Worm (Caenorhabditis elegans) whole organism, L4/young adult: Measurements from ENCODE around the gene ift-139.

ENCODE experiments used
- dao-5 ChIP-seq: sonication (generic microtip); optimal IDR thresholded peaks from 2 replicates; lab custom pipeline; 2016; ENCODE audit warnings: missing genotype, missing genetic modification characterization, moderate library complexity, missing compliant biosample characterization
- him-1 ChIP-seq: sonication (generic microtip); optimal IDR thresholded peaks from 2 replicates; lab custom pipeline; 2016; ENCODE audit warnings: missing genotype, missing genetic modification reagents, missing genetic modification characterization, missing compliant biosample characterization

DNA sequence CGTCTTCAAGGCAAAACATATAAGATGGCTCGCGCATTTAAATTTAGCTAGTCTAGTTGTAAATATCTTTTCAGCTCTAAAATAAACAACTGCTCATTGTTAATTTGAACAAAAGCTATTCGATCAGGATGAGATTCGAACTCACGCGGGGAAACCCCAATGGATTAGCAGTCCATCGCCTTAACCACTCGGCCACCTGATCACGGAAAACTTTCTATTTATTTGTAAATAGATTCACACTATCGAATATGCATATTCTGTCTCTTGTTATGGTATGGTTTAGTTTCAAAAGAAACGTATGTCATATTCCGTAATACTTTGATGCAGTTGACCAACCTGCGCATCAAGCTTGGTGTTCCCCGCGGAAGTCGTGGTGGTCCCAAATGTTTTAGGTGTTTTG lies 16.9 kb upstream of the ift-139 start:
- no peak for TF ChIP-seq dao-5 (tag; lab: Kevin White, UChicago)
- TF ChIP-seq him-1 (tag; lab: Kevin White, UChicago) = no peak
